Fruit fly (Drosophila melanogaster) whole organism: ENCODE data around the gene CG31998.

Experiments used
- CG8478 ChIP-seq: fragments of >200 bp; optimal IDR thresholded peaks from 2 replicates; lab custom pipeline; 2018; ENCODE audit warnings: inconsistent platforms
- Dll ChIP-seq: fragments of >200 bp; optimal IDR thresholded peaks from 2 replicates; lab custom pipeline; 2017
- pan ChIP-seq: fragments of >200 bp; optimal IDR thresholded peaks from 2 replicates; lab custom pipeline; 2017
- psq ChIP-seq: fragments of >200 bp; optimal IDR thresholded peaks from 2 replicates; lab custom pipeline; 2017

dm6 chr4:226751-227150 is 21.0 kb upstream of the CG31998 start:
- TF ChIP-seq pan (lab: Kevin White, UChicago) = no peak
- no peak for TF ChIP-seq psq (lab: Kevin White, UChicago)
- TF ChIP-seq Dll = no peak
- TF ChIP-seq CG8478 (lab: Kevin White, UChicago) = no peak
